Fruit fly (Drosophila melanogaster): ENCODE data around the gene RhoGAP71E.

DNA sequence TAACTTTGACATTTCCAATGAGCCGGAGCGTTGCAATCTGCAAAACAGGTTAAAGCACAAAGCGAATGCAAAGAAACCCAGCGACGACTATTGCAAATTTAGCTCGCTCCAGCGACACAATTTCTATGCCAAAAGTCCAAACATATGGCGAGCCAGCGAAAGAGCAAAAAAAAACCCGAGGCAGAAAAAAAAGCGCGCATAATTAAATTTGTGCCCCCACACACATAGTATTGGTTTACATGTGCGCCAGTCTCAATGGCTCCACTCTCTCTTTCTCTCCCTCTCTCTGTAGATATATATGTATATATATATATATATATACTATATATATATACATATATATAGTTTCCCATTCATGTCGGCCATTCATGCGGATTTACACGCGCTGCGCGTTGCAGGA, 48.0 kb upstream of the RhoGAP71E start:
- TF ChIP-seq CG8478 (optimal IDR thresholded peaks at IDR 0.05) = no peak
- TF ChIP-seq CTCF (optimal IDR thresholded peaks at IDR 0.05) = no peak

Data from S2 (cell line).